Worm (Caenorhabditis elegans) whole organism, L2 larva: ENCODE data around the gene ceh-27.

Experiments
- C34F6.9 ChIP-seq: fragments of 150-350 bp; optimal IDR thresholded peaks from 2 replicates; lab custom pipeline; 2014; ENCODE audit warnings: missing biosample characterization, missing genetic modification characterization
- ZK546.5 ChIP-seq: sonication (generic microtip); optimal IDR thresholded peaks from 2 replicates; lab custom pipeline; 2017; ENCODE audit warnings: missing biosample characterization, missing genetic modification characterization
- aly-2 ChIP-seq: fragments of 150-350 bp; optimal IDR thresholded peaks from 2 replicates; lab custom pipeline; 2014; ENCODE audit warnings: missing biosample characterization, missing genetic modification characterization
- nhr-12 ChIP-seq: fragments of 150-350 bp; optimal IDR thresholded peaks from 2 replicates; lab custom pipeline; 2014; ENCODE audit warnings: missing biosample characterization, missing genetic modification characterization
- nhr-23 ChIP-seq: fragments of 150-350 bp; optimal IDR thresholded peaks from 2 replicates; lab custom pipeline; 2014; ENCODE audit warnings: missing biosample characterization, missing genetic modification reagents, missing genetic modification characterization
- nhr-77 ChIP-seq: fragments of 150-350 bp; optimal IDR thresholded peaks from 2 replicates; lab custom pipeline; 2014; ENCODE audit warnings: missing biosample characterization, missing genetic modification characterization
- skn-1 ChIP-seq: sonication (generic microtip); optimal IDR thresholded peaks from 2 replicates; lab custom pipeline; 2017; ENCODE audit warnings: missing biosample characterization, missing genetic modification characterization
- unc-39 ChIP-seq: fragments of 150-350 bp; optimal IDR thresholded peaks from 2 replicates; lab custom pipeline; 2014; ENCODE audit warnings: missing biosample characterization, missing genetic modification characterization
- unc-62 ChIP-seq: fragments of 150-350 bp; optimal IDR thresholded peaks from 2 replicates; lab custom pipeline; 2014; ENCODE audit warnings: missing biosample characterization, missing genetic modification reagents, missing genetic modification characterization
- zag-1 ChIP-seq: fragments of 150-350 bp; optimal IDR thresholded peaks from 2 replicates; lab custom pipeline; 2014; ENCODE audit warnings: missing biosample characterization, missing genetic modification characterization

DNA sequence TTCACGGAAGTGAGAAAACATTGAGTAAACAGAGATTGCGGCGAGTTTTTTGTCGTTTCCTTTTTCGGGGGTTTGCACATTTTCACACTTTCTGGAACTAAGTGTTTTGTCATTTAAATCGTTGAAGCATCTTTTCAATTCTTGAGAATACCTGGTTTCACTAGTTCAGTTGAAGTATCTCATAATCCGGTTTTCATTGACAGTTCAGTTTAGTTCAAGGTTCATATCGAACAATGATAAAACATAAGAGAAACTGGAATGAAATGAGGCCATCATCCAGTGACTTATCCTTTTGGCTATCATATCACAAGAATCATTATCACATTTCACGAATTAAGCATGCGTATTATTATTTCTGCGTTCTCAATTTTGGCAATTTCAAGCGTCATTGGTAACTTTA is 2.3 kb upstream of the ceh-27 start, which contains the start of gene F46F3.3:
- no peak for TF ChIP-seq nhr-77 (tag; lab: Kevin White, UChicago)
- no peak for TF ChIP-seq nhr-12
- no peak for TF ChIP-seq C34F6.9 (tag; lab: Kevin White, UChicago)
- TF ChIP-seq ZK546.5 (tag; lab: Kevin White, UChicago), result no peak
- TF ChIP-seq skn-1, result no peak
- no peak for TF ChIP-seq nhr-23 (tag; lab: Kevin White, UChicago)
- no peak for TF ChIP-seq unc-62 (GFP tag; lab: Kevin White, UChicago)
- TF ChIP-seq unc-39 (tag; lab: Kevin White, UChicago), result no peak
- no peak for TF ChIP-seq zag-1 (tag; lab: Kevin White, UChicago)
- no peak for TF ChIP-seq aly-2 (tag; lab: Kevin White, UChicago)
